Worm (Caenorhabditis elegans) whole organism, L2 larva: ENCODE results near the gene Y46G5A.7.

Source experiments
- C34F6.9 ChIP-seq: fragments of 150-350 bp; optimal IDR thresholded peaks from 2 replicates; lab custom pipeline; 2014; ENCODE audit warnings: missing biosample characterization, missing genetic modification characterization
- aly-2 ChIP-seq: fragments of 150-350 bp; optimal IDR thresholded peaks from 2 replicates; lab custom pipeline; 2014; ENCODE audit warnings: missing biosample characterization, missing genetic modification characterization
- ama-1 ChIP-seq: fragments of 150-350 bp; optimal IDR thresholded peaks from 2 replicates; lab custom pipeline; 2018; ENCODE audit warnings: inconsistent platforms
- ceh-82 ChIP-seq: fragments of 150-350 bp; optimal IDR thresholded peaks from 2 replicates; lab custom pipeline; 2014; ENCODE audit warnings: missing biosample characterization, missing genetic modification characterization
- crh-2 ChIP-seq: sonication (generic microtip); optimal IDR thresholded peaks from 2 replicates; lab custom pipeline; 2017; ENCODE audit warnings: missing biosample characterization, missing genetic modification characterization
- nhr-77 ChIP-seq: fragments of 150-350 bp; optimal IDR thresholded peaks from 2 replicates; lab custom pipeline; 2014; ENCODE audit warnings: missing biosample characterization, missing genetic modification characterization
- skn-1 ChIP-seq: sonication (generic microtip); optimal IDR thresholded peaks from 2 replicates; lab custom pipeline; 2017; ENCODE audit warnings: missing biosample characterization, missing genetic modification characterization
- snpc-4 ChIP-seq: fragments of 150-350 bp; optimal IDR thresholded peaks from 2 replicates; lab custom pipeline; 2014; ENCODE audit warnings: missing biosample characterization, missing genetic modification characterization
- unc-39 ChIP-seq: fragments of 150-350 bp; optimal IDR thresholded peaks from 2 replicates; lab custom pipeline; 2014; ENCODE audit warnings: missing biosample characterization, missing genetic modification characterization
- unc-62 ChIP-seq: fragments of 150-350 bp; optimal IDR thresholded peaks from 2 replicates; lab custom pipeline; 2014; ENCODE audit warnings: missing biosample characterization, missing genetic modification reagents, missing genetic modification characterization
- zag-1 ChIP-seq: fragments of 150-350 bp; optimal IDR thresholded peaks from 2 replicates; lab custom pipeline; 2014; ENCODE audit warnings: missing biosample characterization, missing genetic modification characterization

- TF ChIP-seq aly-2 = no peak
- TF ChIP-seq crh-2 = no peak
- no peak for TF ChIP-seq nhr-77 (tag; lab: Kevin White, UChicago)
- no peak for TF ChIP-seq unc-62
- no peak for TF ChIP-seq unc-39 (tag; lab: Kevin White, UChicago)
- TF ChIP-seq skn-1 (tag; lab: Kevin White, UChicago) = no peak
- no peak for TF ChIP-seq ceh-82 (tag; lab: Kevin White, UChicago)
- TF ChIP-seq zag-1 (tag; lab: Kevin White, UChicago) = no peak
- TF ChIP-seq ama-1 = no peak
- TF ChIP-seq C34F6.9 (tag; lab: Kevin White, UChicago) = no peak
- TF ChIP-seq snpc-4 (tag; lab: Kevin White, UChicago) = no peak
Measured at ce11 chrII:12729952-12730351, 26.2 kb downstream of the Y46G5A.7 start.
